Fruit fly (Drosophila melanogaster) S2 (cell line): ENCODE measurements around the gene CG13460.

Experiments used
- CG8478 ChIP-seq: fragments of >200 bp; optimal IDR thresholded peaks from 2 replicates; lab custom pipeline; 2018
- CTCF ChIP-seq, 2 experiments: fragments of >200 bp; optimal IDR thresholded peaks; 2 replicates each; lab custom pipeline; 2018

- TF ChIP-seq CG8478 (lab: Kevin White, UChicago) (no peak), CTCF (optimal IDR thresholded peaks at IDR 0.05; lab: Kevin White, UChicago) (no peak)
These were observed 12.1 kb downstream of the CG13460 start, which contains the start of gene CG43678 for dm6 chr3L:15049395-15049794.
